Fruit fly (Drosophila melanogaster) whole organism, embryonic: ENCODE measurements around the gene CG15012.

Experiments used
- CG10274 ChIP-seq: fragments of 200-800 bp; sonication (Bioruptor generic); optimal IDR thresholded peaks from 3 replicates; lab custom pipeline; 2017; ENCODE audit warnings: missing biosample characterization, mild to moderate bottlenecking, missing genetic modification characterization
- CG11085 ChIP-seq: fragments of 200-800 bp; sonication (Bioruptor generic); IDR thresholded peaks from 2 replicates; pipeline ENCODE4 v1.3.6; 2022; ENCODE audit warnings: missing biosample characterization, missing genetic modification characterization
- CG11093 ChIP-seq: fragments of 200-800 bp; sonication (Bioruptor generic); IDR thresholded peaks from 3 replicates; pipeline ENCODE4 v1.3.6; 2022; ENCODE audit warnings: missing biosample characterization, missing genetic modification characterization
- CG11504 ChIP-seq: fragments of 200-800 bp; sonication (Bioruptor generic); optimal IDR thresholded peaks from 3 replicates; lab custom pipeline; 2019; ENCODE audit warnings: missing biosample characterization, mild to moderate bottlenecking, missing genetic modification characterization, moderate library complexity
- CG12071 ChIP-seq: fragments of 200-800 bp; sonication (Bioruptor generic); optimal IDR thresholded peaks from 3 replicates; lab custom pipeline; 2018; ENCODE audit warnings: missing biosample characterization, mild to moderate bottlenecking, missing genetic modification characterization
- CG12769 ChIP-seq: fragments of 200-800 bp; sonication (Bioruptor generic); optimal IDR thresholded peaks from 2 replicates; lab custom pipeline; 2019; ENCODE audit warnings: missing biosample characterization, mild to moderate bottlenecking, missing genetic modification characterization, moderate library complexity
- CG16863 ChIP-seq: fragments of 200-800 bp; sonication (Bioruptor generic); optimal IDR thresholded peaks from 3 replicates; lab custom pipeline; 2016; ENCODE audit warnings: missing biosample characterization, missing genetic modification characterization
- CG30020 ChIP-seq: fragments of 200-800 bp; optimal IDR thresholded peaks from 2 replicates; lab custom pipeline; 2019; ENCODE audit warnings: missing biosample characterization, mild to moderate bottlenecking, missing genetic modification characterization, moderate library complexity
- CG42726 ChIP-seq: fragments of 200-800 bp; sonication (Bioruptor generic); IDR thresholded peaks from 2 replicates; pipeline ENCODE4 v1.3.6; 2022; ENCODE audit warnings: missing biosample characterization, missing genetic modification characterization; ENCODE audit not compliant: partially characterized antibody
- CG6254 ChIP-seq: fragments of 200-800 bp; sonication (Bioruptor generic); optimal IDR thresholded peaks from 3 replicates; lab custom pipeline; 2017; ENCODE audit warnings: mild to moderate bottlenecking, missing biosample characterization, missing genetic modification reagents, missing genetic modification characterization
- CG6813 ChIP-seq: fragments of 200-800 bp; sonication (Bioruptor generic); optimal IDR thresholded peaks from 2 replicates; lab custom pipeline; 2017; ENCODE audit warnings: missing biosample characterization, missing genetic modification characterization, mild to moderate bottlenecking, moderate library complexity, missing genetic modification reagents
- CG7786 ChIP-seq: fragments of 200-800 bp; sonication (Bioruptor generic); optimal IDR thresholded peaks from 2 replicates; lab custom pipeline; 2016; ENCODE audit warnings: missing biosample characterization, missing genetic modification characterization
- CG7963 ChIP-seq: fragments of 200-800 bp; sonication (Bioruptor generic); IDR thresholded peaks from 3 replicates; pipeline ENCODE4 v1.3.6; 2022; ENCODE audit warnings: missing biosample characterization, missing genetic modification characterization; ENCODE audit not compliant: partially characterized antibody
- CkIIα-i1 ChIP-seq: fragments of 200-800 bp; sonication (Bioruptor generic); IDR thresholded peaks from 2 replicates; pipeline ENCODE4 v1.3.6; 2022; ENCODE audit warnings: missing biosample characterization, missing genetic modification characterization
- Dip3 ChIP-seq: fragments of 200-800 bp; sonication (Bioruptor generic); optimal IDR thresholded peaks from 3 replicates; lab custom pipeline; 2016; ENCODE audit warnings: missing biosample characterization, missing genetic modification characterization
- Drgx ChIP-seq: fragments of 200-800 bp; sonication (Bioruptor generic); IDR thresholded peaks from 2 replicates; pipeline ENCODE4 v1.3.6; 2022; ENCODE audit warnings: missing biosample characterization, missing genetic modification characterization
- Elba2 ChIP-seq: fragments of 200-800 bp; sonication (Bioruptor generic); optimal IDR thresholded peaks from 3 replicates; lab custom pipeline; 2016; ENCODE audit warnings: missing biosample characterization, missing genetic modification characterization
- Fer1 ChIP-seq: fragments of 200-800 bp; sonication (Bioruptor generic); optimal IDR thresholded peaks from 2 replicates; lab custom pipeline; 2017; ENCODE audit warnings: missing biosample characterization, mild to moderate bottlenecking, missing genetic modification characterization
- Hr51 ChIP-seq, 2 experiments: fragments of 200-800 bp; sonication (Bioruptor generic); optimal IDR thresholded peaks; 2 replicates in 1 of 2; 3 replicates in 1 of 2; lab custom pipeline; 2016 to 2018; ENCODE audit warnings: missing biosample characterization in 2 of 2, missing genetic modification characterization in 2 of 2, mild to moderate bottlenecking in 1 of 2, moderate library complexity in 1 of 2
- Hr78 ChIP-seq, 2 experiments: fragments of 200-800 bp in 1 of 2; fragments of >200 bp in 1 of 2; sonication (Bioruptor generic) in 1 of 2; optimal IDR thresholded peaks; 2 replicates each; lab custom pipeline; 2017 to 2019; ENCODE audit warnings: missing biosample characterization in 2 of 2, missing genetic modification characterization in 2 of 2, mild to moderate bottlenecking in 1 of 2, moderate library complexity in 1 of 2
- Jarid2 ChIP-seq: fragments of 200-800 bp; sonication (Bioruptor generic); optimal IDR thresholded peaks from 3 replicates; lab custom pipeline; 2017; ENCODE audit warnings: mild to moderate bottlenecking, missing biosample characterization, missing genetic modification reagents, missing genetic modification characterization
- Mad ChIP-seq: fragments of 200-800 bp; sonication (Bioruptor generic); optimal IDR thresholded peaks from 2 replicates; lab custom pipeline; 2016; ENCODE audit warnings: missing biosample characterization, missing genetic modification characterization
- NK7.1 ChIP-seq: fragments of 200-800 bp; sonication (Bioruptor generic); optimal IDR thresholded peaks from 3 replicates; lab custom pipeline; 2016; ENCODE audit warnings: missing biosample characterization, missing genetic modification characterization
- Nf-YA ChIP-seq: fragments of 200-800 bp; sonication (Bioruptor generic); IDR thresholded peaks from 2 replicates; pipeline ENCODE4 v1.3.6; 2022; ENCODE audit warnings: missing biosample characterization, missing genetic modification characterization
- Pdp1 ChIP-seq, 2 experiments: fragments of 200-800 bp; sonication (Bioruptor generic); optimal IDR thresholded peaks; 3 replicates each; lab custom pipeline; 2016; ENCODE audit warnings: missing biosample characterization in 2 of 2, missing genetic modification characterization in 2 of 2, mild to moderate bottlenecking in 1 of 2, moderate library complexity in 1 of 2
- Sox100B ChIP-seq: fragments of 200-800 bp; sonication (Bioruptor generic); optimal IDR thresholded peaks from 3 replicates; lab custom pipeline; 2018; ENCODE audit warnings: missing biosample characterization, mild to moderate bottlenecking, missing genetic modification characterization
- Trl ChIP-seq, 3 experiments: fragments of >200 bp in 2 of 3; fragments of 200-800 bp in 1 of 3; sonication (Bioruptor generic) in 1 of 3; optimal IDR thresholded peaks; 2 replicates in 1 of 3; 3 replicates in 2 of 3; lab custom pipeline; 2016 to 2017; ENCODE audit warnings: missing biosample characterization in 1 of 3, missing genetic modification characterization in 1 of 3
- ash1 ChIP-seq: fragments of 200-800 bp; sonication (Bioruptor generic); optimal IDR thresholded peaks from 2 replicates; lab custom pipeline; 2018; ENCODE audit warnings: missing biosample characterization, mild to moderate bottlenecking, missing genetic modification characterization
- ato ChIP-seq: fragments of 200-800 bp; sonication (Bioruptor generic); IDR thresholded peaks from 2 replicates; pipeline ENCODE4 v1.3.6; 2022; ENCODE audit warnings: missing biosample characterization, missing genetic modification characterization; ENCODE audit not compliant: partially characterized antibody
- bbx ChIP-seq: fragments of 200-800 bp; sonication (Bioruptor generic); IDR thresholded peaks from 2 replicates; pipeline ENCODE4 v1.3.6; 2022; ENCODE audit warnings: missing biosample characterization, missing genetic modification characterization; ENCODE audit not compliant: partially characterized antibody
- bsh ChIP-seq, 2 experiments: fragments of 200-800 bp; sonication (Bioruptor generic); optimal IDR thresholded peaks; 2 replicates each; lab custom pipeline; 2017 to 2018; ENCODE audit warnings: mild to moderate bottlenecking in 2 of 2, missing biosample characterization in 2 of 2, missing genetic modification characterization in 2 of 2, moderate library complexity in 1 of 2
- chif ChIP-seq, 2 experiments: fragments of 200-800 bp; sonication (Bioruptor generic); optimal IDR thresholded peaks; 3 replicates each; lab custom pipeline; 2016; ENCODE audit warnings: missing biosample characterization in 2 of 2, missing genetic modification characterization in 2 of 2
- crol ChIP-seq: fragments of 200-800 bp; sonication (Bioruptor generic); IDR thresholded peaks from 2 replicates; pipeline ENCODE4 v1.3.6; 2022; ENCODE audit warnings: missing biosample characterization, missing genetic modification characterization
- dan ChIP-seq: fragments of 200-800 bp; sonication (Bioruptor generic); IDR thresholded peaks from 2 replicates; pipeline ENCODE4 v1.3.6; 2022; ENCODE audit warnings: missing biosample characterization, missing genetic modification characterization
- disco-r ChIP-seq: fragments of 200-800 bp; sonication (Bioruptor generic); optimal IDR thresholded peaks from 2 replicates; lab custom pipeline; 2016; ENCODE audit warnings: missing biosample characterization, missing genetic modification characterization
- en ChIP-seq: fragments of 200-800 bp; sonication (Bioruptor generic); optimal IDR thresholded peaks from 2 replicates; lab custom pipeline; 2016; ENCODE audit warnings: missing biosample characterization, missing genetic modification characterization
- hb ChIP-seq: fragments of 200-800 bp; sonication (Bioruptor generic); IDR thresholded peaks from 3 replicates; pipeline ENCODE4 v1.3.6; 2022; ENCODE audit warnings: missing biosample characterization, missing genetic modification characterization; ENCODE audit not compliant: partially characterized antibody
- jigr1 ChIP-seq: fragments of 200-800 bp; sonication (Bioruptor generic); IDR thresholded peaks from 3 replicates; pipeline ENCODE4 v1.3.6; 2022; ENCODE audit warnings: missing biosample characterization, missing genetic modification characterization
- peb ChIP-seq: fragments of 200-800 bp; sonication (Bioruptor generic); IDR thresholded peaks from 2 replicates; pipeline ENCODE4 v1.3.6; 2022; ENCODE audit warnings: missing biosample characterization, missing genetic modification characterization
- phol ChIP-seq: fragments of 200-800 bp; sonication (Bioruptor generic); optimal IDR thresholded peaks from 3 replicates; lab custom pipeline; 2018; ENCODE audit warnings: missing biosample characterization, mild to moderate bottlenecking, missing genetic modification characterization, moderate library complexity
- prd ChIP-seq, 3 experiments: fragments of >200 bp in 2 of 3; fragments of 200-800 bp in 1 of 3; sonication (Bioruptor generic) in 1 of 3; optimal IDR thresholded peaks in 2 of 3; IDR thresholded peaks in 1 of 3; 2 replicates in 2 of 3; 3 replicates in 1 of 3; pipeline versions ENCODE4 v1.3.6 to Lab custom; 2017 to 2022; ENCODE audit warnings: missing biosample characterization in 1 of 3, missing genetic modification characterization in 1 of 3
- ro ChIP-seq: fragments of 200-800 bp; sonication (Bioruptor generic); IDR thresholded peaks from 2 replicates; pipeline ENCODE4 v1.3.6; 2022; ENCODE audit warnings: missing biosample characterization, missing genetic modification characterization
- sim ChIP-seq: fragments of 200-800 bp; sonication (Bioruptor generic); IDR thresholded peaks from 2 replicates; pipeline ENCODE4 v1.3.6; 2022; ENCODE audit warnings: missing biosample characterization, missing genetic modification characterization
- sr ChIP-seq: fragments of 200-800 bp; sonication (Bioruptor generic); IDR thresholded peaks from 3 replicates; pipeline ENCODE4 v1.3.6; 2022; ENCODE audit warnings: missing biosample characterization, missing genetic modification characterization
- sug ChIP-seq: fragments of 200-800 bp; optimal IDR thresholded peaks from 2 replicates; lab custom pipeline; 2019; ENCODE audit warnings: missing biosample characterization, mild to moderate bottlenecking, missing genetic modification characterization, moderate library complexity
- tap ChIP-seq: fragments of 200-800 bp; optimal IDR thresholded peaks from 3 replicates; lab custom pipeline; 2019; ENCODE audit warnings: missing biosample characterization, mild to moderate bottlenecking, missing genetic modification characterization, moderate library complexity
- tup ChIP-seq: fragments of 200-800 bp; sonication (Bioruptor generic); optimal IDR thresholded peaks from 2 replicates; lab custom pipeline; 2016; ENCODE audit warnings: missing biosample characterization, mild to moderate bottlenecking, missing genetic modification characterization, moderate library complexity
- z ChIP-seq: fragments of 200-800 bp; sonication (Bioruptor generic); IDR thresholded peaks from 3 replicates; pipeline ENCODE4 v1.3.6; 2022; ENCODE audit warnings: missing biosample characterization, missing genetic modification characterization
- zfh1 ChIP-seq: fragments of 200-800 bp; sonication (Bioruptor generic); IDR thresholded peaks from 3 replicates; pipeline ENCODE4 v1.3.6; 2022; ENCODE audit warnings: missing biosample characterization, missing genetic modification characterization

Gene CG15012

DNA sequence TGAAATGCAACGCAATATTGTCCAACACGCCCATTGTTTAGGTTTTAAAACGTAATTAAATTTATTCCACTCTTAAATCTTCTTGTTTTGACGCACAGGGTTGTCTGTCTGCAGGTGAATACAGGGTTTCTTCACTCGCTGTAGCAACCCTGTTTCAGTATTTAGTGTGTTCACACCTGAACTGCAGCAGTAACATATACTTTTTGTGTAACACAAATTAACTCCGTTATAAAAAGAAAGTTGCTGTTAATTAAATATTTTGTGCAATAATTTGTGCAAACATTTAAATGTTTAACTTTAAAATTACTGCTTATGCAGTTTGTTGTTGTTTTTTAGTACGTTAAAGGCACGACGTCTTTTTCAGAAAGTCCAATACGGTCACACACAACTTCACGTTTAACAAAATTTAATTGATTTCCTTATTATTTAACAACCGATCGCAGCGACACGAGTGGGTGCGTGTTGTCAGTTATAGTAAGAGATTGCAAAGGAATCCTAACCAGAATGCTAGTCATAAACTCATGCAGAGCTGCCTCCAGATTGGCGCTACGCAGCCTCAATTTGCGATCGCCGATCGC lies at the start of gene CG15012, which contains the start of gene Fdx2 (continued):
- TF ChIP-seq zfh1 (GFP tag; lab: Robert Waterston, UW) (peak; percentile 27; the same call in 1 of the 3 replicates), CG42726 (GFP tag; lab: Robert Waterston, UW) (no peak), en (GFP tag; lab: Kevin White, UChicago) (no peak), ash1 (GFP tag; lab: Kevin White, UChicago) (no peak), CG12769 (tag; lab: Kevin White, UChicago) (no peak), Jarid2 (GFP tag; lab: Kevin White, UChicago) (no peak), bsh (GFP tag; optimal IDR thresholded peaks at IDR 0.05; lab: Kevin White, UChicago) (peak in 1 of 2 experiments; percentile 1), CG6254 (GFP tag; lab: Kevin White, UChicago) (no peak), ato (GFP tag; lab: Robert Waterston, UW) (no peak), CG7786 (GFP tag; lab: Kevin White, UChicago) (no peak), Trl (optimal IDR thresholded peaks at IDR 0.05; lab: Kevin White, UChicago) (no peak), Trl (GFP tag; optimal IDR thresholded peaks at IDR 0.05; lab: Kevin White, UChicago) (no peak), sr (GFP tag; lab: Robert Waterston, UW) (no peak), CG11093 (GFP tag; lab: Robert Waterston, UW) (no peak), chif (GFP tag; optimal IDR thresholded peaks at IDR 0.05; lab: Kevin White, UChicago) (peak in 1 of 2 experiments; percentile 21), hb (GFP tag; lab: Robert Waterston, UW) (no peak), ro (GFP tag; lab: Robert Waterston, UW) (no peak), Fer1 (GFP tag; lab: Kevin White, UChicago) (no peak), z (GFP tag; lab: Robert Waterston, UW) (no peak), CG10274 (GFP tag; lab: Kevin White, UChicago) (no peak), Hr51 (GFP tag; optimal IDR thresholded peaks at IDR 0.05; lab: Kevin White, UChicago) (no peak), NK7.1 (GFP tag; lab: Kevin White, UChicago) (no peak), crol (no peak), CG11085 (GFP tag; lab: Robert Waterston, UW) (no peak), Hr78 (GFP tag; optimal IDR thresholded peaks at IDR 0.05; lab: Kevin White, UChicago) (no peak), CkIIα-i1 (GFP tag; lab: Robert Waterston, UW) (no peak), tup (GFP tag; lab: Kevin White, UChicago) (no peak), Nf-YA (no peak), prd (optimal IDR thresholded peaks at IDR 0.05; lab: Kevin White, UChicago) (no peak), prd (GFP tag; IDR thresholded peaks at IDR 0.05; lab: Robert Waterston, UW) (peak; percentile 27; the same call in 1 of the 3 replicates), Dip3 (peak; percentile 23), CG11504 (tag; lab: Kevin White, UChicago) (no peak), sim (GFP tag; lab: Robert Waterston, UW) (no peak), CG12071 (GFP tag; lab: Kevin White, UChicago) (no peak), Pdp1 (GFP tag; optimal IDR thresholded peaks at IDR 0.05; lab: Kevin White, UChicago) (peak in 1 of 2 experiments; percentile 82), sug (tag; lab: Kevin White, UChicago) (peak; percentile 27), CG30020 (peak; percentile 84), Sox100B (GFP tag; lab: Kevin White, UChicago) (no peak), phol (tag; lab: Kevin White, UChicago) (peak; percentile 68), disco-r (GFP tag; lab: Kevin White, UChicago) (no peak), tap (tag; lab: Kevin White, UChicago) (no peak), Elba2 (GFP tag; lab: Kevin White, UChicago) (no peak), CG7963 (no peak), CG16863 (GFP tag; lab: Kevin White, UChicago) (no peak), Drgx (GFP tag; lab: Robert Waterston, UW) (no peak), dan (GFP tag; lab: Robert Waterston, UW) (no peak), Mad (GFP tag; lab: Kevin White, UChicago) (peak; percentile 29), bbx (GFP tag; lab: Robert Waterston, UW) (no peak), peb (no peak), jigr1 (no peak), CG6813 (GFP tag; lab: Kevin White, UChicago) (no peak)
